Fruit fly (Drosophila melanogaster): ENCODE data around the gene SA1.

The SA1 gene

DNA sequence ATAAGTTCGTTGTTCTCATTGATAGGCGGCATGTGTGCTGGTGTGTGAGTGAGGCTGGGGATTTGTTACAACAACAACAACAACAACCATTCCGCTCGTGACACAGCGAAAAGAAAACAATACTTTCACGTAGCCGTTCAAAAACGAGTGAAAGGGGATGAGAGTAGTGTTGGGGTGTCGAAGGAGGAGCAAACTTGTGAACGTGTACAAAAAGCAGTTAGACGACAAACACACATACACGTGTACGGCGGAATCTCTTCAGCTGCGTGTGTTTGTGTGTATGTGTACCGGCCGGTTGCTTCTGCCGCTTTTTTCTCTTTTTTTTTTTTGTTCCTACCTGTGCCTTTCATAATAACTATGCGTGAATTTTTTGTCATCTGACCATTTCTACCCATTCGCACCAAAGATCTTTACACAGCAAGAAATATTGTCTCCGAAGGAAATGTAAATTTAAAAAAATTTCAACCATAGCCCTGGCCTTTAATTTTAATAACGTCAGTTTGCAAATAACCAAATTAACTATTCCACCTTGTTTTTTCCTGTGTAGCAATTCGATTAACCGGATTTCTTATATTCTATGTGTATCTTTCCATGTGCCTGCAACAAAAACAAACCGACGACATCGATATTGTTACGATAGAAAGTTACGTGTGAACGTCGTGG is 28.0 kb upstream of the SA1 start (continued):
- TF ChIP-seq CG8290 (GFP tag; optimal IDR thresholded peaks at IDR 0.05) (peak; percentile 58), CG8290 (tag; optimal IDR thresholded peaks at IDR 0.05) (no peak), grn (GFP tag; optimal IDR thresholded peaks at IDR 0.05) (no peak), Doc2 (GFP tag; IDR thresholded peaks at IDR 0.05) (no peak), CG1529 (GFP tag; optimal IDR thresholded peaks at IDR 0.05) (peak; percentile 75), HmgD (GFP tag; optimal IDR thresholded peaks at IDR 0.05) (no peak), CG32767 (GFP tag; IDR thresholded peaks at IDR 0.05) (no peak), sna (GFP tag; IDR thresholded peaks at IDR 0.05; ENCODE audit: partially characterized antibody) (no peak), HLH54F (GFP tag; optimal IDR thresholded peaks at IDR 0.05) (peak; percentile 41), CG30403 (GFP tag; optimal IDR thresholded peaks at IDR 0.05) (peak; percentile 74), Poxn (GFP tag; IDR thresholded peaks at IDR 0.05) (no peak), h (optimal IDR thresholded peaks at IDR 0.05) (no peak), CG43689 (GFP tag; IDR thresholded peaks at IDR 0.05) (no peak), nerfin-2 (GFP tag; IDR thresholded peaks at IDR 0.05; ENCODE audit: partially characterized antibody) (no peak), sob (GFP tag; IDR thresholded peaks at IDR 0.05) (peak; percentile 74; the same call in 1 of the 2 replicates), psq (GFP tag; optimal IDR thresholded peaks at IDR 0.05) (peak; percentile 18), lmd (GFP tag; IDR thresholded peaks at IDR 0.05) (no peak), caup (GFP tag; optimal IDR thresholded peaks at IDR 0.05; ENCODE audit: severe bottlenecking) (peak; percentile 60), CG2889 (GFP tag; IDR thresholded peaks at IDR 0.05) (no peak), Ets65A (GFP tag) (peak; percentile 96), CG11560 (tag; IDR thresholded peaks at IDR 0.05) (no peak), Elba2 (GFP tag; optimal IDR thresholded peaks at IDR 0.05) (peak; percentile 37), CG6854 (GFP tag; optimal IDR thresholded peaks at IDR 0.05) (no peak), Atf6 (GFP tag; IDR thresholded peaks at IDR 0.05) (peak; percentile 74), CG2712 (tag; optimal IDR thresholded peaks at IDR 0.05) (peak; percentile 78), CG17568 (GFP tag; optimal IDR thresholded peaks at IDR 0.05) (peak; percentile 77), CG16815 (GFP tag; optimal IDR thresholded peaks at IDR 0.05) (peak; percentile 34), insv (GFP tag; optimal IDR thresholded peaks at IDR 0.05) (no peak), Dfd (GFP tag; optimal IDR thresholded peaks at IDR 0.05) (no peak), dmrt99B (tag; optimal IDR thresholded peaks at IDR 0.05) (no peak), Ets97D (GFP tag; optimal IDR thresholded peaks at IDR 0.05) (peak; percentile 34), Fer2 (tag; optimal IDR thresholded peaks at IDR 0.05) (peak; percentile 10), crc (GFP tag; optimal IDR thresholded peaks at IDR 0.05) (peak; percentile 79), sd (tag; optimal IDR thresholded peaks at IDR 0.05) (no peak), CG16813 (GFP tag; IDR thresholded peaks at IDR 0.05; ENCODE audit: partially characterized antibody) (no peak), CG30020 (tag; optimal IDR thresholded peaks at IDR 0.05) (no peak), dmrt11E (tag; optimal IDR thresholded peaks at IDR 0.05) (peak; percentile 66), mld (GFP tag; IDR thresholded peaks at IDR 0.05; ENCODE audit: partially characterized antibody) (no peak), CG18476 (GFP tag; optimal IDR thresholded peaks at IDR 0.05) (peak; percentile 33), Dref (GFP tag; IDR thresholded peaks at IDR 0.05) (no peak), hb (GFP tag; IDR thresholded peaks at IDR 0.05; ENCODE audit: partially characterized antibody) (no peak), HLH3B (GFP tag; IDR thresholded peaks at IDR 0.05) (peak; percentile 81; the same call in 1 of the 2 replicates), CG2129 (GFP tag; IDR thresholded peaks at IDR 0.05; ENCODE audit: partially characterized antibody) (no peak), emc (GFP tag; optimal IDR thresholded peaks at IDR 0.05) (peak; percentile 52), ems (GFP tag; optimal IDR thresholded peaks at IDR 0.05) (peak; percentile 64), en (GFP tag; optimal IDR thresholded peaks at IDR 0.05) (peak; percentile 67), CG12219 (GFP tag; optimal IDR thresholded peaks at IDR 0.05) (peak; percentile 65), Dll (GFP tag; IDR thresholded peaks at IDR 0.05; ENCODE audit: partially characterized antibody) (no peak), cad (GFP tag; optimal IDR thresholded peaks at IDR 0.05) (no peak), knrl (GFP tag; IDR thresholded peaks at IDR 0.05; ENCODE audit: partially characterized antibody) (no peak), CG9727 (GFP tag; optimal IDR thresholded peaks at IDR 0.05) (peak; percentile 71)

All from whole organism, embryonic.